Fruit fly (Drosophila melanogaster): ENCODE measurements around the gene snz.

snz gene

dm6 chrX:7873172-7873930 is 38.5 kb upstream of the snz start, which contains the start of gene dec:
Gene dec, minus strand, starts transcription at chrX:7873222.
- no peak for TF ChIP-seq fd59A (GFP tag; optimal IDR thresholded peaks at IDR 0.05)
- TF ChIP-seq spab (GFP tag; optimal IDR thresholded peaks at IDR 0.05): no peak
- no peak for TF ChIP-seq Met (GFP tag; optimal IDR thresholded peaks at IDR 0.05)
- no peak for TF ChIP-seq eg (GFP tag; IDR thresholded peaks at IDR 0.05)
- TF ChIP-seq Gug (GFP tag; IDR thresholded peaks at IDR 0.05): no peak
- no peak for TF ChIP-seq CG7368 (GFP tag; optimal IDR thresholded peaks at IDR 0.05)
- no peak for TF ChIP-seq CG32006 (GFP tag; optimal IDR thresholded peaks at IDR 0.05)
- no peak for TF ChIP-seq lz (GFP tag; optimal IDR thresholded peaks at IDR 0.05)
- TF ChIP-seq salr (GFP tag; optimal IDR thresholded peaks at IDR 0.05): no peak
- TF ChIP-seq CG15336 (GFP tag; IDR thresholded peaks at IDR 0.05): no peak
- TF ChIP-seq CG16779 (tag; optimal IDR thresholded peaks at IDR 0.05): no peak
- no peak for TF ChIP-seq esn (GFP tag; optimal IDR thresholded peaks at IDR 0.05)
- no peak for TF ChIP-seq Hr38 (GFP tag; optimal IDR thresholded peaks at IDR 0.05)
- TF ChIP-seq Hr4 (GFP tag; optimal IDR thresholded peaks at IDR 0.05): no peak
- TF ChIP-seq dsx (GFP tag; optimal IDR thresholded peaks at IDR 0.05; ENCODE audit: poor library complexity, severe bottlenecking): no peak
- no peak for TF ChIP-seq CG3032 (tag; optimal IDR thresholded peaks at IDR 0.05)
- no peak for TF ChIP-seq Sox15 (GFP tag; optimal IDR thresholded peaks at IDR 0.05)
- no peak for TF ChIP-seq CG8119 (GFP tag; IDR thresholded peaks at IDR 0.05)
- no peak for TF ChIP-seq CG6276 (GFP tag; optimal IDR thresholded peaks at IDR 0.05)
- TF ChIP-seq acj6 (GFP tag; optimal IDR thresholded peaks at IDR 0.05): no peak

dm6 chrX:7874094-7874493 is 37.8 kb upstream of the snz start, which contains the start of gene Ir7c:
Gene Ir7c, plus strand, starts transcription at chrX:7874394.
- no peak for TF ChIP-seq CG6792 (GFP tag; optimal IDR thresholded peaks at IDR 0.05)
- TF ChIP-seq vri (GFP tag; optimal IDR thresholded peaks at IDR 0.05): no peak

- TF ChIP-seq CG8632 (GFP tag; optimal IDR thresholded peaks at IDR 0.05): no peak
- no peak for TF ChIP-seq Sox15 (GFP tag; optimal IDR thresholded peaks at IDR 0.05)
- TF ChIP-seq OdsH (GFP tag; optimal IDR thresholded peaks at IDR 0.05): no peak
- TF ChIP-seq fkh (GFP tag; optimal IDR thresholded peaks at IDR 0.05): no peak
- no peak for TF ChIP-seq Hr4 (GFP tag; optimal IDR thresholded peaks at IDR 0.05)
- TF ChIP-seq CG6276 (GFP tag; optimal IDR thresholded peaks at IDR 0.05): no peak
These were observed 33.2 kb upstream of the snz start, which contains the start of gene Ir7d for dm6 chrX:7878736-7879135. Gene Ir7d, minus strand, starts transcription at chrX:7878836.

- TF ChIP-seq Met (GFP tag; optimal IDR thresholded peaks at IDR 0.05) (no peak), topi (GFP tag; optimal IDR thresholded peaks at IDR 0.05) (no peak), eg (GFP tag; IDR thresholded peaks at IDR 0.05) (no peak), CG34406 (GFP tag; optimal IDR thresholded peaks at IDR 0.05) (no peak), Ets21C (GFP tag; optimal IDR thresholded peaks at IDR 0.05) (no peak), Blimp-1 (GFP tag; optimal IDR thresholded peaks at IDR 0.05) (no peak), CG10631 (GFP tag; optimal IDR thresholded peaks at IDR 0.05) (no peak), CG6854 (GFP tag; optimal IDR thresholded peaks at IDR 0.05) (no peak)
These were observed 30.3 kb upstream of the snz start, which contains the start of gene Ir7e for dm6 chrX:7881579-7881978. Gene Ir7e, minus strand, starts transcription at chrX:7881679.

- TF ChIP-seq CG6808 (GFP tag; optimal IDR thresholded peaks at IDR 0.05) (no peak), CG4318 (GFP tag; optimal IDR thresholded peaks at IDR 0.05) (no peak), Ets21C (GFP tag; optimal IDR thresholded peaks at IDR 0.05) (no peak)
These were observed 28.0 kb upstream of the snz start, which contains the start of gene Ir7f for dm6 chrX:7883926-7884325. Gene Ir7f, minus strand, starts transcription at chrX:7884026.

Measured in whole organism, prepupa.